Fruit fly (Drosophila melanogaster) whole organism, adult: ENCODE measurements around the gene Hipk.

Experiments used
- CG11617 ChIP-seq: fragments of 200-800 bp; sonication (Bioruptor generic); optimal IDR thresholded peaks from 2 replicates; lab custom pipeline; 2017; ENCODE audit warnings: mild to moderate bottlenecking, missing biosample characterization, missing genetic modification reagents, missing genetic modification characterization
- CG12768 ChIP-seq: fragments of 200-800 bp; sonication (Bioruptor generic); optimal IDR thresholded peaks from 2 replicates; lab custom pipeline; 2017; ENCODE audit warnings: missing biosample characterization, missing genetic modification characterization, mild to moderate bottlenecking, moderate library complexity, missing genetic modification reagents
- CG14711 ChIP-seq: fragments of 200-800 bp; sonication (Bioruptor generic); optimal IDR thresholded peaks from 2 replicates; lab custom pipeline; 2018; ENCODE audit warnings: missing biosample characterization, mild to moderate bottlenecking, missing genetic modification characterization, moderate library complexity
- Crg-1 ChIP-seq: fragments of 200-800 bp; sonication (Bioruptor generic); optimal IDR thresholded peaks from 2 replicates; lab custom pipeline; 2016; ENCODE audit warnings: missing biosample characterization, missing genetic modification characterization
- Mnt ChIP-seq: fragments of 200-800 bp; sonication (Bioruptor generic); optimal IDR thresholded peaks from 2 replicates; lab custom pipeline; 2016; ENCODE audit warnings: missing biosample characterization, mild to moderate bottlenecking, missing genetic modification characterization

- no peak for TF ChIP-seq Mnt
- no peak for TF ChIP-seq Crg-1 (GFP tag; lab: Kevin White, UChicago)
- no peak for TF ChIP-seq CG11617 (GFP tag; lab: Kevin White, UChicago)
- TF ChIP-seq CG14711 (tag; lab: Kevin White, UChicago), result no peak
- no peak for TF ChIP-seq CG12768 (GFP tag; lab: Kevin White, UChicago)
Observed at dm6 chr3L:515614-516013, 27.2 kb upstream of the Hipk start.
